Worm (Caenorhabditis elegans): ENCODE data around the gene glc-1.

ce11 chrV:16174109-16174508 is 45.3 kb upstream of the glc-1 start:
- no peak for TF ChIP-seq ama-1 (optimal IDR thresholded peaks at IDR 0.05)
- TF ChIP-seq hnd-1 (tag; optimal IDR thresholded peaks at IDR 0.05), result no peak
- TF ChIP-seq sea-1 (GFP tag; conservative IDR thresholded peaks at IDR 0.05), result no peak
- no peak for TF ChIP-seq pes-1 (GFP tag; IDR thresholded peaks at IDR 0.05)
- TF ChIP-seq flt-1 (GFP tag; IDR thresholded peaks at IDR 0.05), result no peak

Data from whole organism, early embryonic.